Worm (Caenorhabditis elegans) whole organism, L1 larva: ENCODE data around the gene irld-14.

Experiments used
- C04F5.9 ChIP-seq: sonication (generic microtip); optimal IDR thresholded peaks from 2 replicates; lab custom pipeline; 2016; ENCODE audit warnings: missing genetic modification characterization, missing compliant biosample characterization
- C34B4.2 ChIP-seq: sonication (generic microtip); optimal IDR thresholded peaks from 2 replicates; lab custom pipeline; 2017; ENCODE audit warnings: mild to moderate bottlenecking, missing genetic modification characterization, missing compliant biosample characterization
- F16B12.6 ChIP-seq: fragments of 150-350 bp; optimal IDR thresholded peaks from 2 replicates; lab custom pipeline; 2014; ENCODE audit warnings: missing biosample characterization, missing genetic modification characterization
- aly-2 ChIP-seq: fragments of 150-350 bp; optimal IDR thresholded peaks from 2 replicates; lab custom pipeline; 2014; ENCODE audit warnings: missing biosample characterization, missing genetic modification characterization
- ceh-8 ChIP-seq: fragments of 200-800 bp; sonication (Bioruptor generic); optimal IDR thresholded peaks from 2 replicates; lab custom pipeline; 2018; ENCODE audit warnings: mild to moderate bottlenecking, missing genetic modification characterization, moderate library complexity, missing compliant biosample characterization
- ceh-82 ChIP-seq, 3 experiments: fragments of 150-350 bp in 1 of 3; sonication (generic microtip) in 2 of 3; optimal IDR thresholded peaks; 2 replicates each; lab custom pipeline; 2014 to 2017; ENCODE audit warnings: missing biosample characterization in 3 of 3, missing genetic modification characterization in 3 of 3
- ceh-88 ChIP-seq: fragments of 200-800 bp; sonication (Bioruptor generic); IDR thresholded peaks from 2 replicates; pipeline ENCODE4 v1.3.6; 2022; ENCODE audit warnings: missing genetic modification characterization, missing compliant biosample characterization
- ceh-90 ChIP-seq: sonication (generic microtip); optimal IDR thresholded peaks from 2 replicates; lab custom pipeline; 2016; ENCODE audit warnings: missing genetic modification characterization, missing compliant biosample characterization
- dpl-1 ChIP-seq, 3 experiments: fragments of 150-350 bp in 2 of 3; sonication (generic microtip) in 1 of 3; optimal IDR thresholded peaks; 2 replicates each; lab custom pipeline; 2014 to 2017; ENCODE audit warnings: missing biosample characterization in 3 of 3, missing genetic modification characterization in 3 of 3, missing genetic modification reagents in 3 of 3
- egl-13 ChIP-seq: sonication (generic microtip); optimal IDR thresholded peaks from 2 replicates; lab custom pipeline; 2016; ENCODE audit warnings: missing genotype, missing genetic modification reagents, missing genetic modification characterization, missing compliant biosample characterization
- egl-27 ChIP-seq, 2 experiments: fragments of 150-350 bp in 1 of 2; sonication (generic microtip); optimal IDR thresholded peaks; 3 replicates each; lab custom pipeline; 2017 to 2018; ENCODE audit warnings: missing biosample characterization in 2 of 2, missing genetic modification characterization in 2 of 2, missing genetic modification reagents in 2 of 2
- elt-2 ChIP-seq: sonication (generic microtip); optimal IDR thresholded peaks from 2 replicates; lab custom pipeline; 2016; ENCODE audit warnings: missing genetic modification characterization, mild to moderate bottlenecking, inconsistent platforms, missing compliant biosample characterization, missing genetic modification reagents
- elt-3 ChIP-seq, 6 experiments: fragments of 150-350 bp in 1 of 6; sonication (generic microtip); optimal IDR thresholded peaks; 2 replicates each; lab custom pipeline; 2017 to 2018; ENCODE audit warnings: missing biosample characterization in 6 of 6, missing genetic modification characterization in 6 of 6, inconsistent platforms in 1 of 6
- ets-5 ChIP-seq: fragments of 200-800 bp; sonication (Bioruptor generic); IDR thresholded peaks from 2 replicates; pipeline ENCODE4 v1.3.6; 2022; ENCODE audit warnings: missing genetic modification characterization, missing compliant biosample characterization
- fkh-10 ChIP-seq: sonication (generic microtip); optimal IDR thresholded peaks from 2 replicates; lab custom pipeline; 2017; ENCODE audit warnings: missing biosample characterization, missing genetic modification reagents, missing genetic modification characterization
- fos-1 ChIP-seq: fragments of 150-350 bp; optimal IDR thresholded peaks from 2 replicates; lab custom pipeline; 2014; ENCODE audit warnings: missing biosample characterization, missing genetic modification characterization
- irx-1 ChIP-seq: sonication (generic microtip); optimal IDR thresholded peaks from 2 replicates; lab custom pipeline; 2016; ENCODE audit warnings: missing genetic modification characterization, missing compliant biosample characterization
- isw-1 ChIP-seq: fragments of 200-800 bp; sonication (Bioruptor generic); IDR thresholded peaks from 2 replicates; pipeline ENCODE4 v1.3.6; 2022; ENCODE audit warnings: missing genetic modification characterization, missing compliant biosample characterization
- lin-14 ChIP-seq: fragments of 200-800 bp; sonication (Bioruptor generic); optimal IDR thresholded peaks from 2 replicates; lab custom pipeline; 2018; ENCODE audit warnings: mild to moderate bottlenecking, missing genetic modification characterization, moderate library complexity, missing compliant biosample characterization
- lin-15B ChIP-seq: fragments of 150-350 bp; sonication (generic microtip); optimal IDR thresholded peaks from 3 replicates; lab custom pipeline; 2014; ENCODE audit warnings: missing biosample characterization, missing genetic modification characterization
- lin-35 ChIP-seq, 2 experiments: fragments of 150-350 bp; optimal IDR thresholded peaks; 2 replicates each; lab custom pipeline; 2014; ENCODE audit warnings: missing biosample characterization in 2 of 2, missing genetic modification characterization in 2 of 2, missing genetic modification reagents in 2 of 2
- lin-39 ChIP-seq: fragments of 150-350 bp; optimal IDR thresholded peaks from 2 replicates; lab custom pipeline; 2014; ENCODE audit warnings: missing biosample characterization, missing genetic modification reagents, missing genetic modification characterization
- nhr-12 ChIP-seq: sonication (generic microtip); optimal IDR thresholded peaks from 2 replicates; lab custom pipeline; 2017; ENCODE audit warnings: missing biosample characterization, missing genetic modification characterization
- nhr-19 ChIP-seq: fragments of 200-800 bp; sonication (Bioruptor generic); conservative IDR thresholded peaks from 2 replicates; pipeline ENCODE4 v1.3.6; 2022; ENCODE audit warnings: missing genetic modification characterization, missing compliant biosample characterization
- nhr-20 ChIP-seq: sonication (generic microtip); optimal IDR thresholded peaks from 2 replicates; lab custom pipeline; 2016; ENCODE audit warnings: mild to moderate bottlenecking, missing genetic modification characterization, missing compliant biosample characterization
- nhr-237 ChIP-seq: fragments of 150-350 bp; optimal IDR thresholded peaks from 2 replicates; lab custom pipeline; 2014; ENCODE audit warnings: missing biosample characterization, missing genetic modification characterization
- nhr-28 ChIP-seq: fragments of 150-350 bp; optimal IDR thresholded peaks from 2 replicates; lab custom pipeline; 2014; ENCODE audit warnings: missing biosample characterization, missing genetic modification characterization
- nhr-77 ChIP-seq: fragments of 150-350 bp; optimal IDR thresholded peaks from 2 replicates; lab custom pipeline; 2014; ENCODE audit warnings: missing biosample characterization, missing genetic modification characterization
- nhr-90 ChIP-seq: sonication (generic microtip); optimal IDR thresholded peaks from 2 replicates; lab custom pipeline; 2016; ENCODE audit warnings: mild to moderate bottlenecking, missing genetic modification characterization, missing compliant biosample characterization; ENCODE audit not compliant: poor library complexity
- sox-4 ChIP-seq: sonication (generic microtip); optimal IDR thresholded peaks from 2 replicates; lab custom pipeline; 2016; ENCODE audit warnings: missing genetic modification characterization, missing compliant biosample characterization
- tlp-1 ChIP-seq: fragments of 150-350 bp; optimal IDR thresholded peaks from 2 replicates; lab custom pipeline; 2014; ENCODE audit warnings: missing biosample characterization, missing genetic modification characterization
- unc-130 ChIP-seq: fragments of 150-350 bp; optimal IDR thresholded peaks from 2 replicates; lab custom pipeline; 2017; ENCODE audit warnings: missing biosample characterization, missing genetic modification characterization, inconsistent platforms
- unc-30 ChIP-seq: sonication (generic microtip); optimal IDR thresholded peaks from 2 replicates; lab custom pipeline; 2017; ENCODE audit warnings: missing biosample characterization, missing genetic modification characterization
- unc-86 ChIP-seq: sonication (generic microtip); optimal IDR thresholded peaks from 2 replicates; lab custom pipeline; 2016; ENCODE audit warnings: missing genetic modification characterization, missing compliant biosample characterization
- unc-98 ChIP-seq: fragments of 200-800 bp; sonication (Bioruptor generic); IDR thresholded peaks from 2 replicates; pipeline ENCODE4 v1.3.6; 2022; ENCODE audit warnings: missing genetic modification characterization, missing compliant biosample characterization
- zip-4 ChIP-seq: fragments of 200-800 bp; sonication (Bioruptor generic); optimal IDR thresholded peaks from 2 replicates; lab custom pipeline; 2018; ENCODE audit warnings: mild to moderate bottlenecking, missing genetic modification characterization, moderate library complexity, missing compliant biosample characterization
- ztf-11 ChIP-seq, 2 experiments: sonication (generic microtip); optimal IDR thresholded peaks; 2 replicates each; lab custom pipeline; 2016 to 2017; ENCODE audit warnings: missing genetic modification characterization in 2 of 2, missing biosample characterization in 1 of 2, missing compliant biosample characterization in 1 of 2
- ztf-4 ChIP-seq: fragments of 150-350 bp; optimal IDR thresholded peaks from 2 replicates; lab custom pipeline; 2014; ENCODE audit warnings: missing biosample characterization, missing genetic modification characterization

Gene irld-14

DNA sequence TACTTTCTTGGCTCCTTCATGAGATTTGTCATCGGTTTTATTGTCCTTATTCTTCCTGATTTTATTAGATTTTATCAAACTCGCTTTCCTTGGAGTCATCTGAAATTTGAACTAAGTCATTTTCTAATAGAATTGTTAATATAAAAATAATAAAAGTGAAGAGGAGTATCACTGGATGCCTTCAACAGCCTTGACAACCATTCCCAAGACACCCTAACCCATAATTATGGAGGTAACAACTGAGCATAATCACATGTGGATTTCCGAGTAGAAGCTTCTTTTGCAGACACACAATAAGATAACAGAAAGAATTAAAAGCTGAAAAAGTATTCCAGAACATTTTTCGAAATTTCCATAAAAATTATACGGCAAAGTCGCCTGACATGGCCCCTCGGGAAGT is 40.7 kb upstream of the irld-14 start, which contains the start of gene F02D8.9:
F02D8.9 (minus strand) TSS at position 101 of the 400 bp plus-strand sequence.
- no peak for TF ChIP-seq fos-1 (tag; lab: Kevin White, UChicago)
- TF ChIP-seq egl-27 (tag; optimal IDR thresholded peaks at IDR 0.05; lab: Kevin White, UChicago): no peak
- no peak for TF ChIP-seq unc-130 (tag; lab: Kevin White, UChicago)
- TF ChIP-seq zip-4 (GFP tag; lab: Kevin White, UChicago): no peak
- no peak for TF ChIP-seq nhr-28 (tag; lab: Kevin White, UChicago)
- TF ChIP-seq C34B4.2: no peak
- TF ChIP-seq isw-1 (GFP tag; lab: Robert Waterston, UW): no peak
- TF ChIP-seq elt-2 (tag; lab: Kevin White, UChicago): no peak
- no peak for TF ChIP-seq ceh-8
- TF ChIP-seq nhr-12: no peak

DNA sequence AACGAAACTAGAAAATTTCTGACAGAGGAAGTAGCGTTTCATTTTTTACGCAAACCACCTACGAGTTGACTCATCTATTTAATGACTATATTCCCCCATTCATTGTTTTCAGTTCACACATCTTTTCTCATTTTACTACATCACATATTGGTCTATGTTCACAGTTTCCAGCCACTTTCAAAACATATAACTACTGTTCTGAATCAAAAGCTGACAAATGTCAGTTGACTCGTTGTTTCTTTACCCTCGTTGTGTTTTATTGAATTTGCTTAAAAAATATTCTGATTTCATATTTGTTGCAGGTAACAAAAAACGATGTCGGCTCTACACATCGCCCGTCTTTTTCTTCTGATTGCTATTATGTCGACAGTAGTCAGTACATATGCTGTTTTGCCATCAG is 25.2 kb upstream of the irld-14 start, which contains the start of gene nlp-59:
nlp-59 (plus strand) TSS at position 301 of the 400 bp plus-strand sequence.
- TF ChIP-seq F16B12.6 (tag; lab: Kevin White, UChicago): no peak
- TF ChIP-seq aly-2 (tag; lab: Kevin White, UChicago): no peak
- no peak for TF ChIP-seq ceh-90
- no peak for TF ChIP-seq ztf-11 (tag; optimal IDR thresholded peaks at IDR 0.05; lab: Kevin White, UChicago)
- TF ChIP-seq tlp-1 (tag; lab: Kevin White, UChicago): no peak
- TF ChIP-seq nhr-237 (tag; lab: Kevin White, UChicago): no peak
- TF ChIP-seq lin-15B (tag; lab: Kevin White, UChicago): no peak
- no peak for TF ChIP-seq unc-98 (GFP tag; lab: Robert Waterston, UW)
- no peak for TF ChIP-seq lin-35 (GFP tag; optimal IDR thresholded peaks at IDR 0.05; lab: Kevin White, UChicago)
- TF ChIP-seq lin-14 (GFP tag; lab: Kevin White, UChicago): no peak
- no peak for TF ChIP-seq unc-86 (tag; lab: Kevin White, UChicago)
- TF ChIP-seq fkh-10: no peak
- no peak for TF ChIP-seq egl-13 (tag; lab: Kevin White, UChicago)
- no peak for TF ChIP-seq egl-27 (tag; optimal IDR thresholded peaks at IDR 0.05; lab: Kevin White, UChicago)
- no peak for TF ChIP-seq lin-39 (tag; lab: Kevin White, UChicago)
- no peak for TF ChIP-seq nhr-77
- no peak for TF ChIP-seq ceh-88 (GFP tag; lab: Robert Waterston, UW)
- TF ChIP-seq nhr-90 (tag; lab: Kevin White, UChicago): no peak
- TF ChIP-seq nhr-19 (GFP tag; lab: Robert Waterston, UW): no peak
- no peak for TF ChIP-seq nhr-20 (tag; lab: Kevin White, UChicago)

DNA sequence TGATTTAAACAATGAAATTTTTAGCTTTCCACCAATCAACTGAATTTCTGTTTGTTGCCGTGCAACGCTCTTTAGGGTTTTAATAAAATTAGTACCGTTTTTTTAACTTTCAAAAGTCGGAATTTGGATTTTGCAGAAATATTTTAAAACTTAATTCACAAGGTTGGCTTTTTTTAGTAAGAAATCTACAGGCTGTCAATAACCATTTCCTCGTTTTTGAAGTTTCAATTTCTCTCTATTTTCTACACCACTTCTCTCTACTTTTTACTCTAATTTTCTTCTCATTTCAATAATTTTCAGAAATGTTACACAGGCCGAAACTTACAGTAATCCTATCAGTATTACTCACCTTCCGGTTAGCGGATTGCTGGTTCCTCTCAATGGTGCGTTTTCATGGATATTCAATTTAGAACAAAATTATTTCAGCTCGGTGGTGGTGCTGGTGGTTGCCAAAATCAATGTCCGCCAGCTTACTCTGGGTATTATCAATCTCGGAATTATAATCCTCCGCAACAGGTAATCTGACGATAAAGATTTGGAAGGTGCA is 18.1 kb upstream of the irld-14 start, which contains the start of the genes grd-12 and F02D8.1:
grd-12 (plus strand) TSS at position 301 of the 547 bp plus-strand sequence.
F02D8.1 (minus strand) TSS at position 497 of the 547 bp plus-strand sequence.
- TF ChIP-seq lin-35 (GFP tag; optimal IDR thresholded peaks at IDR 0.05; lab: Kevin White, UChicago) (no peak), ztf-4 (tag; lab: Kevin White, UChicago) (no peak), C04F5.9 (tag; lab: Kevin White, UChicago) (no peak), ztf-11 (tag; optimal IDR thresholded peaks at IDR 0.05; lab: Kevin White, UChicago) (no peak), ets-5 (no peak), sox-4 (tag; lab: Kevin White, UChicago) (no peak), nhr-77 (no peak), ceh-82 (tag; optimal IDR thresholded peaks at IDR 0.05; lab: Kevin White, UChicago) (no peak), dpl-1 (GFP tag; optimal IDR thresholded peaks at IDR 0.05; lab: Kevin White, UChicago) (no peak), irx-1 (no peak), unc-30 (tag; lab: Kevin White, UChicago) (no peak), elt-3 (tag; optimal IDR thresholded peaks at IDR 0.05; lab: Kevin White, UChicago) (no peak)
